Worm (Caenorhabditis elegans): ENCODE measurements around the gene cgr-1.

Gene cgr-1

DNA sequence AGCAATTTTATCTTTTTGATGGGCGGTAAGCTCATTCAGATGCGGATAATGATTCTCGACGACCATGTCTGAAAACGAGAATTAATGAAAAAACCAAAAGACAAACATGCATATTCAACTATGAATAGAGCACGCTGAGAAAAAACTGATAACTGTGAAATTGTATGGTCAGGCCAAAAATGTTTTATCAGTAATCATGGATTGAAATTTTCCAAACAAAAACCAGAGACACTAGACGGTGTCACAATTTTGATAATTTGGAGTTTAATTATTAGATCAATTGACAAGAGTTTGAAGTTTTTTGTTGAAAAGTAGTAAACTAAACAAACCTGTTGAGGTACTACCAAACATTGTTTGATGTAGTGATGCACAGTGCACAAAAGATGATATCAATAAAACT lies at the start of gene cgr-1:
Gene cgr-1, minus strand, starts transcription at position 68 of the 400 bp plus-strand sequence.
- TF ChIP-seq pha-4 (tag; optimal IDR thresholded peaks at IDR 0.05) (no peak), ceh-43 (GFP tag; optimal IDR thresholded peaks at IDR 0.05) (no peak), ztf-11 (tag; optimal IDR thresholded peaks at IDR 0.05) (no peak), ceh-83 (GFP tag; optimal IDR thresholded peaks at IDR 0.05) (no peak), ceh-39 (tag; optimal IDR thresholded peaks at IDR 0.05) (no peak), nhr-76 (tag; optimal IDR thresholded peaks at IDR 0.05) (no peak), elt-1 (tag; optimal IDR thresholded peaks at IDR 0.05; ENCODE audit: borderline replicate concordance, insufficient read depth) (no peak), zip-8 (tag; optimal IDR thresholded peaks at IDR 0.05) (no peak), nhr-237 (tag; optimal IDR thresholded peaks at IDR 0.05) (no peak), tbx-8 (GFP tag; optimal IDR thresholded peaks at IDR 0.05) (no peak), ces-1 (GFP tag; optimal IDR thresholded peaks at IDR 0.05) (no peak), flh-1 (GFP tag; optimal IDR thresholded peaks at IDR 0.05) (no peak), lin-13 (tag; optimal IDR thresholded peaks at IDR 0.05) (no peak), elt-3 (tag; optimal IDR thresholded peaks at IDR 0.05) (no peak), unc-39 (tag; optimal IDR thresholded peaks at IDR 0.05) (no peak), sptf-1 (tag; optimal IDR thresholded peaks at IDR 0.05) (no peak), lsy-2 (tag; optimal IDR thresholded peaks at IDR 0.05) (no peak)

DNA sequence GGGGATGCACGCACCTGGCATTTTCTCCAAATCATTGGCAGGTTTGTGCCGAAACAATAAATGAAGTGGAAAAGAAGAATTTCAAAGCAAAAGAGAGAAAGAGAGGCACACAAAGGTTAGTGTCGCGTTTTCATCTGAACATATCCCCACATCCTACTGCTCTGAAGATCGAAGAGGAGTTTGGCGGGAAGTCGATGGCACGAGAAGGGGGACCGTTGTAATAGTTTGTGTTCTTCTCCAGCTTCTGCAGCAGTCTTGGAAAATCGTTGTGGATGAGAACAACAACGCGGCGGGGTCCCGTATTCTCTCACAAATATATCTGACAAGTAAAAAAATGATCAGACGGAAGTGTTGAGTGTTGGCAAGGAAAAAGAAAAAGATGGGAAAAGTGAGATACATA lies 45.7 kb upstream of the cgr-1 start:
- TF ChIP-seq nhr-28 (tag; optimal IDR thresholded peaks at IDR 0.05), result no peak
- peak; percentile 59 for TF ChIP-seq hlh-1 (tag; optimal IDR thresholded peaks at IDR 0.05)
- peak; percentile 27 for TF ChIP-seq unc-120 (tag; optimal IDR thresholded peaks at IDR 0.05; ENCODE audit: poor library complexity, severe bottlenecking)

DNA sequence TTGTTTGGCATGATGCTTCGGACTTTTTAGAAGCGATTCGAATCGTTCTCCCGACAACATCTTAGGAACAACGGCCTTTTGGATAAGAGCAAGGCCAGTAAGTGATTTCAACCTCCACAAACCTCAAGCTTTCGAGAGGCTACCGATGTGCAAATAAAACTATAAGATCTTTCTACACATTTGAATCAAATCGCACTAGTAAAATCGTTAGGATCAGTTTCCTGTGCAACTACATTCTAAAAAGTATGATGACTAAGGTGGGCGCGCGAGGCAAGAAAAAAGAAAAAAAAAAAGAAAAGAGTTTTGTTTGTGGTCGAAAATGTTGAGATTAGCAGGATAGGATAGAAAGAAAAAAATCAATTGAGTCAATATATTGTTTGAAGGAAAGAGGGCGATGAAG lies 44.5 kb upstream of the cgr-1 start, which contains the start of gene tmem-24:
Gene tmem-24, minus strand, starts transcription at position 101 of the 400 bp plus-strand sequence.
- TF ChIP-seq snpc-4 (tag; optimal IDR thresholded peaks at IDR 0.05), result no peak
- TF ChIP-seq sem-2 (GFP tag; optimal IDR thresholded peaks at IDR 0.05), result no peak
- no peak for TF ChIP-seq mep-1 (tag; optimal IDR thresholded peaks at IDR 0.05)
- TF ChIP-seq nhr-237 (tag; optimal IDR thresholded peaks at IDR 0.05), result no peak
- TF ChIP-seq ceh-43 (GFP tag; optimal IDR thresholded peaks at IDR 0.05), result no peak
- TF ChIP-seq unc-39 (tag; optimal IDR thresholded peaks at IDR 0.05), result no peak
- TF ChIP-seq zip-8 (tag; optimal IDR thresholded peaks at IDR 0.05), result no peak

DNA sequence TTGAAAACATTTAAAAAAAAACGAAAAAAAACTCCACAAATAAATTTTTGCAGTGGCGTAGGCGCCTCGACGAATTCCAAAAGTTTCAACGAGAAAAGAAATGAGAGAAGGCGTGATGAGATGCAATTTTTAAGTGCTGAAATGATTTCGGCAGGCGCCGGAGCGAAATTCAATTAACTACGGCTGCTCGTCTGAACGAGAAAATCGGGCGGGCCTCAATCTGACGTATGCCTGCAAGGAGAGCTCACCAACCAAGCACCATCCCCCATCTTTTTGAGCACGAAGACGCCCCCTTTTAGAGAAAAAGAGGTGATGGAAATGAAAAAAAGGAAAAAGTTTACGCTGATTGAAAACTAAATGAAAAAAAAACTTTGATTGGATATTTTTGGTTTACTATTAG lies 34.5 kb upstream of the cgr-1 start:
- TF ChIP-seq drap-1 (GFP tag; optimal IDR thresholded peaks at IDR 0.05) (no peak), ces-1 (GFP tag; optimal IDR thresholded peaks at IDR 0.05) (peak; percentile 18)

DNA sequence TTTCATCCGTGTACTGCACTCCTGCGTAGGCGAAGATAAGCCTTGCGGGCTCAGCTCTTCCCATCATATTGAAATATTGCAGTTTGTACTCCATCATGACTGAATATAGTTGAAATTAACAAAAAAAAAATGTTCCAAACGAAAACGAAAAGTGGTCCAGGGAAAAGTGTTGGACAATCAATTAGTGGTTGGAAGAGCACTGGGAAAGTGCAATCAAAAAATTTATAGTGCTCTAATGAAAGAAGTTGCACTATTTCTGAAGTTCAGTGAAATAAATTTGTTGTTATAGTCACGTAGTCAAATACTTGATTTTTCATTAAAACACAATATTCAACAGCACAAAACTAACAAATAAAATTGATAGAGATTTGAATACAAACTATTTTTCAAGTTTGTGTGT lies 33.4 kb upstream of the cgr-1 start, which contains the start of gene gst-11:
Gene gst-11, minus strand, starts transcription at position 101 of the 400 bp plus-strand sequence.
- no peak for TF ChIP-seq nhr-237 (tag; optimal IDR thresholded peaks at IDR 0.05)
- TF ChIP-seq unc-62 (GFP tag; optimal IDR thresholded peaks at IDR 0.05), result no peak
- TF ChIP-seq nhr-2 (tag; optimal IDR thresholded peaks at IDR 0.05), result no peak
- no peak for TF ChIP-seq blmp-1 (tag; optimal IDR thresholded peaks at IDR 0.05)
- no peak for TF ChIP-seq elt-1 (tag; optimal IDR thresholded peaks at IDR 0.05; ENCODE audit: borderline replicate concordance, insufficient read depth)
- TF ChIP-seq unc-120 (tag; optimal IDR thresholded peaks at IDR 0.05; ENCODE audit: poor library complexity, severe bottlenecking), result no peak
- no peak for TF ChIP-seq cnd-1 (tag; optimal IDR thresholded peaks at IDR 0.05)
- TF ChIP-seq snpc-4 (tag; optimal IDR thresholded peaks at IDR 0.05), result no peak
- TF ChIP-seq ces-1 (GFP tag; optimal IDR thresholded peaks at IDR 0.05), result no peak

DNA sequence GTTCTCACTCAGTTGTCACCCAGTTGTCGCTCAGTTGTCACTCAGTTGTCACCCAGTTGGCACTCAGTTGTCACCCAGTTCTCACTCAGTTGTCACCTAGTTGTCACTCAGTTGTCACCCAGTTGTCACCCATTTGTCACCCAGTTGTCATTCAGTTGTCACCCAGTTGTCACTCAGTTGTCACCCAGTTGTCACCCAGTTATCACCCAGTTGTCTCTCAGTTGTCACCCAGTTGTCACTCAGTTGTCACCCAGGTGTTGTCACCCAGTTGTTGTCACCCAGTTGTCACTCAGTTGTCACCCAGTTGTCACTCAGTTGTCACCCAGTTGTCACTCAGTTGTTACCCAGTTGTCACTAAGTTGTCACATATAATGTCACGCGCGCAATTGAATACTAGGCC lies 31.3 kb upstream of the cgr-1 start:
- TF ChIP-seq lsy-2 (tag; optimal IDR thresholded peaks at IDR 0.05), result no peak
- TF ChIP-seq tbx-8 (GFP tag; optimal IDR thresholded peaks at IDR 0.05), result peak; percentile 98

DNA sequence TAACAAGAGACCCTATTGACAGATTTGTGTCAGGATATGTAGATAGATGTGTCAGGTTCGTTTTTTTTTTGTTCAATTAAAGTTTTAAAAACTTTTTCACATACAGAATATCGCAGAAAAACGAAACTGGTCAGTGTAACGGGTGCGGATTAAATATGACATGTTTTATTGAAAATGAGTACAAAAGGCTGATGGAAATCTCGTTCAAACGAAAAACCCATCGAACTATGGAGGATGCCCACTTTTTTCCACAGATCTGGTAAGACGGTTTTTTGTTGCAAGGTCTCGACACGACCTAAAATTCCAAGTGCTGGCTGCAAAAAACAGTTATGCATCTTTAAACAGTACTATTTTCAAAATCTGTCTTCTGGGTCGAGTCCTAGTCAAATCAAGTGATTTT lies 29.8 kb upstream of the cgr-1 start:
- TF ChIP-seq nhr-237 (tag; optimal IDR thresholded peaks at IDR 0.05) (no peak), zip-8 (tag; optimal IDR thresholded peaks at IDR 0.05) (no peak), nhr-28 (tag; optimal IDR thresholded peaks at IDR 0.05) (no peak), elt-3 (tag; optimal IDR thresholded peaks at IDR 0.05) (no peak), sptf-1 (tag; optimal IDR thresholded peaks at IDR 0.05) (no peak), sem-2 (GFP tag; optimal IDR thresholded peaks at IDR 0.05) (no peak), snpc-4 (tag; optimal IDR thresholded peaks at IDR 0.05) (no peak), mep-1 (tag; optimal IDR thresholded peaks at IDR 0.05) (no peak), blmp-1 (tag; optimal IDR thresholded peaks at IDR 0.05) (no peak)

All from whole organism, mixed stage, embryonic.